Fruit fly (Drosophila melanogaster) whole organism, embryonic: ENCODE measurements around the gene Paf-AHalpha.
A peak's percentile ranks its signal among the peaks of the same experiment; 100 is the strongest.

Experiments
- Abd-B ChIP-seq: fragments of 200-800 bp; sonication (Bioruptor generic); optimal IDR thresholded peaks from 2 replicates; lab custom pipeline; 2018; ENCODE audit warnings: missing biosample characterization, mild to moderate bottlenecking, missing genetic modification characterization, moderate library complexity
- B-H2 ChIP-seq: fragments of 200-800 bp; sonication (Bioruptor generic); optimal IDR thresholded peaks from 2 replicates; lab custom pipeline; 2018; ENCODE audit warnings: missing biosample characterization, mild to moderate bottlenecking, missing genetic modification characterization
- CG12219 ChIP-seq: fragments of 200-800 bp; sonication (Bioruptor generic); optimal IDR thresholded peaks from 3 replicates; lab custom pipeline; 2018; ENCODE audit warnings: missing biosample characterization, mild to moderate bottlenecking, missing genetic modification characterization
- CG15479 ChIP-seq: fragments of 200-800 bp; sonication (Bioruptor generic); optimal IDR thresholded peaks from 3 replicates; lab custom pipeline; 2019; ENCODE audit warnings: missing biosample characterization, mild to moderate bottlenecking, missing genetic modification characterization, moderate library complexity
- CG2889 ChIP-seq: fragments of 200-800 bp; sonication (Bioruptor generic); IDR thresholded peaks from 3 replicates; pipeline ENCODE4 v1.3.6; 2022; ENCODE audit warnings: missing biosample characterization, missing genetic modification characterization
- CG32772 ChIP-seq: fragments of 200-800 bp; sonication (Bioruptor generic); IDR thresholded peaks from 2 replicates; pipeline ENCODE4 v1.3.6; 2022; ENCODE audit warnings: missing biosample characterization, missing genetic modification characterization
- CG34376 ChIP-seq: fragments of 200-800 bp; sonication (Bioruptor generic); optimal IDR thresholded peaks from 2 replicates; lab custom pipeline; 2018; ENCODE audit warnings: missing biosample characterization, mild to moderate bottlenecking, missing genetic modification characterization
- CG3995 ChIP-seq: fragments of 200-800 bp; sonication (Bioruptor generic); optimal IDR thresholded peaks from 3 replicates; lab custom pipeline; 2016; ENCODE audit warnings: missing biosample characterization, missing genetic modification characterization
- CG4854 ChIP-seq: fragments of 200-800 bp; sonication (Bioruptor generic); optimal IDR thresholded peaks from 2 replicates; lab custom pipeline; 2016; ENCODE audit warnings: missing biosample characterization, missing genetic modification characterization, inconsistent platforms
- CG7372 ChIP-seq: fragments of 200-800 bp; sonication (Bioruptor generic); IDR thresholded peaks from 2 replicates; pipeline ENCODE4 v1.3.6; 2022; ENCODE audit warnings: missing biosample characterization, missing genetic modification characterization
- CG8765 ChIP-seq: fragments of 200-800 bp; sonication (Bioruptor generic); IDR thresholded peaks from 2 replicates; pipeline ENCODE4 v1.3.6; 2022; ENCODE audit warnings: missing biosample characterization, missing genetic modification characterization
- CG9727 ChIP-seq: fragments of 200-800 bp; sonication (Bioruptor generic); optimal IDR thresholded peaks from 3 replicates; lab custom pipeline; 2017; ENCODE audit warnings: missing biosample characterization, mild to moderate bottlenecking, missing genetic modification characterization
- CG9797 ChIP-seq: fragments of 200-800 bp; sonication (Bioruptor generic); optimal IDR thresholded peaks from 3 replicates; lab custom pipeline; 2018; ENCODE audit warnings: missing biosample characterization, mild to moderate bottlenecking, missing genetic modification characterization
- CoRest ChIP-seq: fragments of 200-800 bp; sonication (Bioruptor generic); optimal IDR thresholded peaks from 3 replicates; lab custom pipeline; 2018; ENCODE audit warnings: missing biosample characterization, mild to moderate bottlenecking, missing genetic modification characterization, moderate library complexity
- D19B ChIP-seq: fragments of 200-800 bp; sonication (Bioruptor generic); optimal IDR thresholded peaks from 2 replicates; lab custom pipeline; 2017; ENCODE audit warnings: missing biosample characterization, mild to moderate bottlenecking, missing genetic modification characterization
- Doc2 ChIP-seq: fragments of 200-800 bp; sonication (Bioruptor generic); IDR thresholded peaks from 2 replicates; pipeline ENCODE4 v1.3.6; 2022; ENCODE audit warnings: missing biosample characterization, missing genetic modification characterization
- Fer1 ChIP-seq: fragments of 200-800 bp; sonication (Bioruptor generic); optimal IDR thresholded peaks from 2 replicates; lab custom pipeline; 2017; ENCODE audit warnings: missing biosample characterization, mild to moderate bottlenecking, missing genetic modification characterization
- GATAe ChIP-seq: fragments of 200-800 bp; sonication (Bioruptor generic); conservative IDR thresholded peaks from 2 replicates; pipeline ENCODE4 v1.3.6; 2022; ENCODE audit warnings: missing biosample characterization, missing genetic modification characterization
- HLH4C ChIP-seq: fragments of 200-800 bp; sonication (Bioruptor generic); IDR thresholded peaks from 3 replicates; pipeline ENCODE4 v1.3.6; 2022; ENCODE audit warnings: missing biosample characterization, missing genetic modification characterization; ENCODE audit not compliant: partially characterized antibody
- HmgZ ChIP-seq: fragments of 200-800 bp; sonication (Bioruptor generic); optimal IDR thresholded peaks from 2 replicates; lab custom pipeline; 2018; ENCODE audit warnings: missing biosample characterization, mild to moderate bottlenecking, missing genetic modification characterization
- Hsf ChIP-seq: fragments of 200-800 bp; sonication (Bioruptor generic); optimal IDR thresholded peaks from 3 replicates; lab custom pipeline; 2016; ENCODE audit warnings: missing biosample characterization, missing genetic modification characterization
- Lim3 ChIP-seq: fragments of 200-800 bp; sonication (Bioruptor generic); IDR thresholded peaks from 2 replicates; pipeline ENCODE4 v1.3.6; 2022; ENCODE audit warnings: missing biosample characterization, missing genetic modification characterization
- MBD-R2 ChIP-seq: fragments of 200-800 bp; sonication (Bioruptor generic); IDR thresholded peaks from 2 replicates; pipeline ENCODE4 v1.3.6; 2022; ENCODE audit warnings: missing biosample characterization, missing genetic modification characterization
- Med ChIP-seq: fragments of 200-800 bp; sonication (Bioruptor generic); peaks from one replicate; lab custom pipeline; 2016; ENCODE audit warnings: missing biosample characterization, missing genetic modification characterization, mild to moderate bottlenecking, inconsistent platforms, moderate library complexity
- Neu2 ChIP-seq: fragments of 200-800 bp; sonication (Bioruptor generic); optimal IDR thresholded peaks from 3 replicates; lab custom pipeline; 2016; ENCODE audit warnings: missing biosample characterization, missing genetic modification characterization, borderline replicate concordance
- NfI ChIP-seq: fragments of 200-800 bp; sonication (Bioruptor generic); optimal IDR thresholded peaks from 3 replicates; lab custom pipeline; 2018; ENCODE audit warnings: missing biosample characterization, mild to moderate bottlenecking, missing genetic modification characterization, moderate library complexity
- Oaz ChIP-seq: fragments of 200-800 bp; sonication (Bioruptor generic); IDR thresholded peaks from 2 replicates; pipeline ENCODE4 v1.3.6; 2022; ENCODE audit warnings: missing biosample characterization, missing genetic modification characterization
- Opbp ChIP-seq: fragments of 200-800 bp; sonication (Bioruptor generic); IDR thresholded peaks from 3 replicates; pipeline ENCODE4 v1.3.6; 2022; ENCODE audit warnings: missing biosample characterization, missing genetic modification characterization; ENCODE audit not compliant: partially characterized antibody
- ab ChIP-seq: fragments of 200-800 bp; sonication (Bioruptor generic); optimal IDR thresholded peaks from 2 replicates; lab custom pipeline; 2016; ENCODE audit warnings: missing biosample characterization, missing genetic modification characterization
- aop ChIP-seq: fragments of 200-800 bp; sonication (Bioruptor generic); IDR thresholded peaks from 2 replicates; pipeline ENCODE4 v1.3.6; 2022; ENCODE audit warnings: missing biosample characterization, missing genetic modification characterization
- bbx ChIP-seq: fragments of 200-800 bp; sonication (Bioruptor generic); IDR thresholded peaks from 2 replicates; pipeline ENCODE4 v1.3.6; 2022; ENCODE audit warnings: missing biosample characterization, missing genetic modification characterization; ENCODE audit not compliant: partially characterized antibody
- cg ChIP-seq: fragments of 200-800 bp; sonication (Bioruptor generic); optimal IDR thresholded peaks from 3 replicates; lab custom pipeline; 2019; ENCODE audit warnings: missing biosample characterization, mild to moderate bottlenecking, missing genetic modification characterization, moderate library complexity
- crol ChIP-seq: fragments of 200-800 bp; sonication (Bioruptor generic); IDR thresholded peaks from 2 replicates; pipeline ENCODE4 v1.3.6; 2022; ENCODE audit warnings: missing biosample characterization, missing genetic modification characterization
- danr ChIP-seq: fragments of 200-800 bp; sonication (Bioruptor generic); IDR thresholded peaks from 2 replicates; pipeline ENCODE4 v1.3.6; 2022; ENCODE audit warnings: missing biosample characterization, missing genetic modification characterization
- dmrt99B ChIP-seq: fragments of 200-800 bp; sonication (Bioruptor generic); optimal IDR thresholded peaks from 2 replicates; lab custom pipeline; 2018; ENCODE audit warnings: missing biosample characterization, mild to moderate bottlenecking, missing genetic modification characterization, moderate library complexity
- ewg ChIP-seq: fragments of 200-800 bp; sonication (Bioruptor generic); optimal IDR thresholded peaks from 3 replicates; lab custom pipeline; 2017; ENCODE audit warnings: mild to moderate bottlenecking, missing biosample characterization, missing genetic modification reagents, missing genetic modification characterization
- fu2 ChIP-seq: fragments of 200-800 bp; sonication (Bioruptor generic); optimal IDR thresholded peaks from 2 replicates; lab custom pipeline; 2016; ENCODE audit warnings: missing biosample characterization, missing genetic modification characterization
- gcm2 ChIP-seq: fragments of 200-800 bp; sonication (Bioruptor generic); optimal IDR thresholded peaks from 2 replicates; lab custom pipeline; 2016; ENCODE audit warnings: missing biosample characterization, missing genetic modification characterization
- gem ChIP-seq: fragments of 200-800 bp; sonication (Bioruptor generic); optimal IDR thresholded peaks from 2 replicates; lab custom pipeline; 2019; ENCODE audit warnings: missing biosample characterization, mild to moderate bottlenecking, missing genetic modification characterization, moderate library complexity
- grau ChIP-seq: fragments of 200-800 bp; optimal IDR thresholded peaks from 3 replicates; lab custom pipeline; 2019; ENCODE audit warnings: missing biosample characterization, mild to moderate bottlenecking, missing genetic modification characterization, moderate library complexity
- gro ChIP-seq: fragments of 200-800 bp; sonication (Bioruptor generic); optimal IDR thresholded peaks from 2 replicates; lab custom pipeline; 2016; ENCODE audit warnings: missing biosample characterization, missing genetic modification characterization
- gsb-n ChIP-seq: fragments of 200-800 bp; sonication (Bioruptor generic); optimal IDR thresholded peaks from 3 replicates; lab custom pipeline; 2018; ENCODE audit warnings: missing biosample characterization, mild to moderate bottlenecking, missing genetic modification characterization
- mam ChIP-seq: fragments of 200-800 bp; sonication (Bioruptor generic); optimal IDR thresholded peaks from 3 replicates; lab custom pipeline; 2016; ENCODE audit warnings: missing biosample characterization, missing genetic modification characterization
- pzg ChIP-seq: fragments of 200-800 bp; sonication (Bioruptor generic); optimal IDR thresholded peaks from 3 replicates; lab custom pipeline; 2018; ENCODE audit warnings: missing biosample characterization, mild to moderate bottlenecking, missing genetic modification characterization, moderate library complexity
- repo ChIP-seq: fragments of 200-800 bp; sonication (Bioruptor generic); optimal IDR thresholded peaks from 2 replicates; lab custom pipeline; 2016; ENCODE audit warnings: missing biosample characterization, missing genetic modification characterization
- scrt ChIP-seq: fragments of 200-800 bp; sonication (Bioruptor generic); optimal IDR thresholded peaks from 2 replicates; lab custom pipeline; 2018; ENCODE audit warnings: missing biosample characterization, mild to moderate bottlenecking, missing genetic modification characterization, moderate library complexity
- sob ChIP-seq: fragments of 200-800 bp; sonication (Bioruptor generic); IDR thresholded peaks from 2 replicates; pipeline ENCODE4 v1.3.6; 2022; ENCODE audit warnings: missing biosample characterization, missing genetic modification characterization
- sr ChIP-seq: fragments of 200-800 bp; sonication (Bioruptor generic); IDR thresholded peaks from 3 replicates; pipeline ENCODE4 v1.3.6; 2022; ENCODE audit warnings: missing biosample characterization, missing genetic modification characterization
- stc ChIP-seq: fragments of 200-800 bp; sonication (Bioruptor generic); IDR thresholded peaks from 2 replicates; pipeline ENCODE4 v1.3.6; 2022; ENCODE audit warnings: missing biosample characterization, missing genetic modification characterization
- unpg ChIP-seq: fragments of 200-800 bp; sonication (Bioruptor generic); optimal IDR thresholded peaks from 3 replicates; lab custom pipeline; 2018; ENCODE audit warnings: missing biosample characterization, mild to moderate bottlenecking, missing genetic modification characterization, moderate library complexity

Paf-AHalpha gene

dm6 chrX:15738890-15739550 is 46.4 kb downstream of the Paf-AHalpha start, which contains the start of the genes CG11679 and CG8206 (continued):
- TF ChIP-seq sob (GFP tag; lab: Robert Waterston, UW), result peak; percentile 24; the same call in 1 of the 2 replicates
- peak; percentile 59 for TF ChIP-seq CoRest (tag; lab: Kevin White, UChicago)
- peak; percentile 25 for TF ChIP-seq fu2 (GFP tag; lab: Kevin White, UChicago)
- peak; percentile 39 for TF ChIP-seq NfI (GFP tag; lab: Kevin White, UChicago)
- no peak for TF ChIP-seq CG7372 (GFP tag; lab: Robert Waterston, UW)
- peak; percentile 20 for TF ChIP-seq CG9727
- TF ChIP-seq Neu2, result no peak
- TF ChIP-seq stc, result no peak
- no peak for TF ChIP-seq GATAe (GFP tag; lab: Robert Waterston, UW)
- peak; percentile 1 for TF ChIP-seq B-H2 (GFP tag; lab: Kevin White, UChicago)
- no peak for TF ChIP-seq repo (GFP tag; lab: Kevin White, UChicago)
- peak; percentile 27 for TF ChIP-seq scrt (GFP tag; lab: Kevin White, UChicago)
- TF ChIP-seq CG15479 (GFP tag; lab: Kevin White, UChicago), result peak; percentile 47
- TF ChIP-seq Oaz (GFP tag; lab: Robert Waterston, UW), result no peak
- TF ChIP-seq aop (GFP tag; lab: Robert Waterston, UW), result no peak
- no peak for TF ChIP-seq gcm2 (GFP tag; lab: Kevin White, UChicago)
- no peak for TF ChIP-seq gsb-n (tag; lab: Kevin White, UChicago)
- no peak for TF ChIP-seq CG2889
- no peak for TF ChIP-seq CG9797 (GFP tag; lab: Kevin White, UChicago)
- peak; percentile 53 for TF ChIP-seq gem (tag; lab: Kevin White, UChicago)
- peak; percentile 35 for TF ChIP-seq dmrt99B (tag; lab: Kevin White, UChicago)
- TF ChIP-seq danr (GFP tag; lab: Robert Waterston, UW), result no peak
- peak; percentile 37 for TF ChIP-seq Abd-B (GFP tag; lab: Kevin White, UChicago)
- no peak for TF ChIP-seq sr (GFP tag; lab: Robert Waterston, UW)
- TF ChIP-seq CG32772 (GFP tag; lab: Robert Waterston, UW), result 0 out of 2 replicates have a peak, but pooled peaks have one; percentile 30
- TF ChIP-seq crol (GFP tag; lab: Robert Waterston, UW), result no peak
- peak; percentile 36 for TF ChIP-seq Fer1 (GFP tag; lab: Kevin White, UChicago)
- no peak for TF ChIP-seq Opbp (GFP tag; lab: Robert Waterston, UW)
- TF ChIP-seq CG12219 (GFP tag; lab: Kevin White, UChicago), result no peak
- TF ChIP-seq CG3995 (GFP tag; lab: Kevin White, UChicago), result peak; percentile 86
- TF ChIP-seq CG34376 (GFP tag; lab: Kevin White, UChicago), result peak; percentile 40
- peak; percentile 32; the same call in 1 of the 2 replicates for TF ChIP-seq bbx (GFP tag; lab: Robert Waterston, UW)
- TF ChIP-seq D19B, result no peak
- peak; percentile 53; the same call in 2 of the 3 replicates for TF ChIP-seq HLH4C (GFP tag; lab: Robert Waterston, UW)
- TF ChIP-seq mam, result peak; percentile 66
- no peak for TF ChIP-seq Lim3 (GFP tag; lab: Robert Waterston, UW)
- peak; percentile 15 for TF ChIP-seq unpg (GFP tag; lab: Kevin White, UChicago)
- no peak for TF ChIP-seq ab
- TF ChIP-seq Hsf (GFP tag; lab: Kevin White, UChicago), result peak; percentile 2
- peak; percentile 41 for TF ChIP-seq ewg (GFP tag; lab: Kevin White, UChicago)
- TF ChIP-seq grau (tag; lab: Kevin White, UChicago), result peak; percentile 55
- peak; percentile 34 for TF ChIP-seq gro (GFP tag; lab: Kevin White, UChicago)
- TF ChIP-seq pzg, result peak; percentile 54
- no peak for TF ChIP-seq cg
- no peak for TF ChIP-seq CG8765 (GFP tag; lab: Robert Waterston, UW)
- TF ChIP-seq CG4854 (GFP tag; lab: Kevin White, UChicago), result no peak
- no peak for TF ChIP-seq Doc2
- peak; percentile 77 for TF ChIP-seq MBD-R2 (GFP tag; lab: Robert Waterston, UW)
- peak; percentile 91 for TF ChIP-seq Med
- peak; percentile 57 for TF ChIP-seq HmgZ (tag; lab: Kevin White, UChicago)
